Worm (Caenorhabditis elegans) whole organism, young adult: Measurements from ENCODE around the gene unc-24.
A peak's percentile ranks its signal among the peaks of the same experiment; 100 is the strongest.
"Not testable (repeated sequence)": the region's sequence is repeated elsewhere in the genome, so short reads cannot be mapped to it uniquely, and the experiment has no call there.

ENCODE experiments used
- B0019.2 ChIP-seq: fragments of 200-800 bp; sonication (Bioruptor generic); conservative IDR thresholded peaks from 2 replicates; pipeline ENCODE4 v1.3.6; 2022; ENCODE audit warnings: missing genetic modification reagents, missing genetic modification characterization, missing compliant biosample characterization
- B0035.1 ChIP-seq: sonication (generic microtip); optimal IDR thresholded peaks from 2 replicates; lab custom pipeline; 2016; ENCODE audit warnings: missing genetic modification characterization, mild to moderate bottlenecking, missing compliant biosample characterization, missing genotype, missing genetic modification reagents
- C17E4.6 ChIP-seq: fragments of 200-800 bp; sonication (Bioruptor generic); IDR thresholded peaks from 2 replicates; pipeline ENCODE4 v1.3.6; 2022; ENCODE audit warnings: missing genetic modification reagents, missing genetic modification characterization, missing compliant biosample characterization
- D2030.7 ChIP-seq: fragments of 200-800 bp; sonication (Bioruptor generic); IDR thresholded peaks from 2 replicates; pipeline ENCODE4 v1.3.6; 2022; ENCODE audit warnings: missing genetic modification reagents, missing genetic modification characterization, missing compliant biosample characterization
- F33H1.4 ChIP-seq: fragments of 200-800 bp; sonication (Bioruptor generic); IDR thresholded peaks from 2 replicates; pipeline ENCODE4 v1.3.6; 2022; ENCODE audit warnings: missing genetic modification reagents, missing genetic modification characterization, missing compliant biosample characterization
- F49E8.2 ChIP-seq: sonication (generic microtip); optimal IDR thresholded peaks from 3 replicates; lab custom pipeline; 2017; ENCODE audit warnings: missing genetic modification characterization, mild to moderate bottlenecking, missing compliant biosample characterization, antibody characterized with exemption, moderate library complexity; ENCODE audit not compliant: insufficient read depth
- Y56A3A.18 ChIP-seq: fragments of 200-800 bp; sonication (Bioruptor generic); IDR thresholded peaks from 2 replicates; pipeline ENCODE4 v1.3.6; 2022; ENCODE audit warnings: missing genetic modification reagents, missing genetic modification characterization, missing compliant biosample characterization
- Y67H2A.10 ChIP-seq: fragments of 200-800 bp; sonication (Bioruptor generic); conservative IDR thresholded peaks from 2 replicates; pipeline ENCODE4 v1.3.6; 2022; ENCODE audit warnings: missing genetic modification reagents, missing genetic modification characterization, missing compliant biosample characterization
- Y79H2A.3 ChIP-seq: fragments of 200-800 bp; sonication (Bioruptor generic); conservative IDR thresholded peaks from 2 replicates; pipeline ENCODE4 v1.3.6; 2022; ENCODE audit warnings: missing genetic modification reagents, missing genetic modification characterization, missing compliant biosample characterization
- Y95B8A.8 ChIP-seq: fragments of 200-800 bp; sonication (Bioruptor generic); IDR thresholded peaks from 2 replicates; pipeline ENCODE4 v1.3.6; 2022; ENCODE audit warnings: missing genetic modification reagents, missing genetic modification characterization, missing compliant biosample characterization
- ZK185.1 ChIP-seq: sonication (generic microtip); optimal IDR thresholded peaks from 2 replicates; lab custom pipeline; 2016; ENCODE audit warnings: mild to moderate bottlenecking, missing genetic modification characterization, missing compliant biosample characterization; ENCODE audit not compliant: poor library complexity, severe bottlenecking
- athp-1 ChIP-seq: sonication (generic microtip); optimal IDR thresholded peaks from 2 replicates; lab custom pipeline; 2017; ENCODE audit warnings: mild to moderate bottlenecking, missing genetic modification characterization, missing compliant biosample characterization
- attf-5 ChIP-seq: fragments of 200-800 bp; sonication (Bioruptor generic); optimal IDR thresholded peaks from 2 replicates; lab custom pipeline; 2018; ENCODE audit warnings: mild to moderate bottlenecking, missing genetic modification characterization, missing compliant biosample characterization
- attf-6 ChIP-seq: fragments of 200-800 bp; sonication (Bioruptor generic); IDR thresholded peaks from 2 replicates; pipeline ENCODE4 v1.3.6; 2022; ENCODE audit warnings: missing genetic modification reagents, missing genetic modification characterization, missing compliant biosample characterization
- bed-2 ChIP-seq: fragments of 200-800 bp; sonication (Bioruptor generic); IDR thresholded peaks from 2 replicates; pipeline ENCODE4 v1.3.6; 2022; ENCODE audit warnings: missing genetic modification reagents, missing genetic modification characterization, missing compliant biosample characterization
- ccch-3 ChIP-seq: fragments of 200-800 bp; sonication (Bioruptor generic); optimal IDR thresholded peaks from 2 replicates; lab custom pipeline; 2018; ENCODE audit warnings: mild to moderate bottlenecking, missing genetic modification characterization, missing compliant biosample characterization
- cebp-1 ChIP-seq, 2 experiments: fragments of 200-800 bp in 1 of 2; sonication (Bioruptor generic) in 1 of 2; sonication (generic microtip) in 1 of 2; IDR thresholded peaks in 1 of 2; optimal IDR thresholded peaks in 1 of 2; 2 replicates each; pipeline versions ENCODE4 v1.3.6 to Lab custom; 2017 to 2022; ENCODE audit warnings: missing compliant biosample characterization in 2 of 2, missing genetic modification characterization in 2 of 2, mild to moderate bottlenecking in 1 of 2, missing genetic modification reagents in 1 of 2, moderate library complexity in 1 of 2
- ceh-100 ChIP-seq: fragments of 200-800 bp; sonication (Bioruptor generic); IDR thresholded peaks from 2 replicates; pipeline ENCODE4 v1.3.6; 2022; ENCODE audit warnings: missing genetic modification reagents, missing genetic modification characterization, missing compliant biosample characterization
- ceh-91 ChIP-seq: fragments of 200-800 bp; sonication (Bioruptor generic); IDR thresholded peaks from 2 replicates; pipeline ENCODE4 v1.3.6; 2022; ENCODE audit warnings: missing genetic modification reagents, missing genetic modification characterization, missing compliant biosample characterization
- chd-7 ChIP-seq: sonication (generic microtip); optimal IDR thresholded peaks from 2 replicates; lab custom pipeline; 2016; ENCODE audit warnings: mild to moderate bottlenecking, missing genetic modification characterization, moderate library complexity, missing compliant biosample characterization
- die-1 ChIP-seq: sonication (generic microtip); optimal IDR thresholded peaks from 2 replicates; lab custom pipeline; 2016; ENCODE audit warnings: missing genotype, mild to moderate bottlenecking, missing genetic modification characterization, missing compliant biosample characterization
- dox-1 ChIP-seq: fragments of 200-800 bp; sonication (Bioruptor generic); IDR thresholded peaks from 2 replicates; pipeline ENCODE4 v1.3.6; 2022; ENCODE audit warnings: missing genetic modification reagents, missing genetic modification characterization, missing compliant biosample characterization
- ekl-4 ChIP-seq: fragments of 200-800 bp; sonication (Bioruptor generic); IDR thresholded peaks from 2 replicates; pipeline ENCODE4 v1.3.6; 2022; ENCODE audit warnings: missing genetic modification reagents, missing genetic modification characterization, missing compliant biosample characterization
- him-1 ChIP-seq: sonication (generic microtip); optimal IDR thresholded peaks from 2 replicates; lab custom pipeline; 2016; ENCODE audit warnings: missing genotype, missing genetic modification reagents, missing genetic modification characterization, missing compliant biosample characterization
- hrde-1 ChIP-seq: sonication (generic microtip); optimal IDR thresholded peaks from 2 replicates; lab custom pipeline; 2016; ENCODE audit warnings: missing genetic modification characterization, mild to moderate bottlenecking, missing compliant biosample characterization, moderate library complexity, missing genotype, missing genetic modification reagents, borderline replicate concordance
- let-607 ChIP-seq, 2 experiments: fragments of 200-800 bp in 1 of 2; sonication (Bioruptor generic) in 1 of 2; sonication (generic microtip) in 1 of 2; optimal IDR thresholded peaks; 2 replicates each; lab custom pipeline; 2016 to 2018; ENCODE audit warnings: mild to moderate bottlenecking in 2 of 2, missing compliant biosample characterization in 2 of 2, missing genetic modification characterization in 2 of 2, moderate library complexity in 2 of 2, missing genotype in 1 of 2
- lin-26 ChIP-seq: fragments of 200-800 bp; sonication (Bioruptor generic); IDR thresholded peaks from 2 replicates; pipeline ENCODE4 v1.3.6; 2022; ENCODE audit warnings: missing genetic modification reagents, missing genetic modification characterization, missing compliant biosample characterization
- lin-35 ChIP-seq, 3 experiments: fragments of 150-350 bp in 2 of 3; sonication (generic microtip) in 1 of 3; optimal IDR thresholded peaks; 2 replicates each; lab custom pipeline; 2014 to 2018; ENCODE audit warnings: missing biosample characterization in 3 of 3, missing genetic modification characterization in 3 of 3, missing genetic modification reagents in 3 of 3
- lin-54 ChIP-seq: fragments of 200-800 bp; sonication (Bioruptor generic); optimal IDR thresholded peaks from 2 replicates; lab custom pipeline; 2018; ENCODE audit warnings: mild to moderate bottlenecking, missing genetic modification characterization, missing compliant biosample characterization
- lir-1 ChIP-seq: fragments of 200-800 bp; sonication (Bioruptor generic); conservative IDR thresholded peaks from 2 replicates; pipeline ENCODE4 v1.3.6; 2022; ENCODE audit warnings: missing genetic modification reagents, missing genetic modification characterization, missing compliant biosample characterization
- lsl-1 ChIP-seq: fragments of 200-800 bp; sonication (Bioruptor generic); optimal IDR thresholded peaks from 2 replicates; lab custom pipeline; 2018; ENCODE audit warnings: mild to moderate bottlenecking, missing genetic modification characterization, moderate library complexity, missing compliant biosample characterization
- madf-10 ChIP-seq: sonication (generic microtip); optimal IDR thresholded peaks from 2 replicates; lab custom pipeline; 2016; ENCODE audit warnings: mild to moderate bottlenecking, missing genetic modification characterization, missing compliant biosample characterization
- nfyb-1 ChIP-seq: fragments of 200-800 bp; sonication (Bioruptor generic); IDR thresholded peaks from 2 replicates; pipeline ENCODE4 v1.3.6; 2022; ENCODE audit warnings: missing genetic modification reagents, missing genetic modification characterization, missing compliant biosample characterization
- nhr-80 ChIP-seq: sonication (generic microtip); optimal IDR thresholded peaks from 2 replicates; lab custom pipeline; 2016; ENCODE audit warnings: missing genetic modification characterization, missing compliant biosample characterization
- rcor-1 ChIP-seq: fragments of 200-800 bp; sonication (Bioruptor generic); IDR thresholded peaks from 2 replicates; pipeline ENCODE4 v1.3.6; 2022; ENCODE audit warnings: missing genetic modification reagents, missing genetic modification characterization, missing compliant biosample characterization
- snpc-3.4 ChIP-seq: sonication (generic microtip); optimal IDR thresholded peaks from 2 replicates; lab custom pipeline; 2017; ENCODE audit warnings: missing genetic modification characterization, mild to moderate bottlenecking, missing compliant biosample characterization, antibody characterized with exemption, moderate library complexity, missing genotype, missing genetic modification reagents
- snpc-4 ChIP-seq, 5 experiments: fragments of 150-350 bp in 1 of 5; sonication (generic microtip) in 4 of 5; optimal IDR thresholded peaks; 2 replicates each; lab custom pipeline; 2014 to 2018; ENCODE audit warnings: missing genetic modification characterization in 5 of 5, missing biosample characterization in 3 of 5, antibody characterized with exemption in 2 of 5, mild to moderate bottlenecking in 2 of 5, missing compliant biosample characterization in 2 of 5, missing genotype in 2 of 5, moderate library complexity in 2 of 5, missing genetic modification reagents in 1 of 5
- tbp1 ChIP-seq: fragments of 200-800 bp; sonication (Bioruptor generic); optimal IDR thresholded peaks from 2 replicates; lab custom pipeline; 2018; ENCODE audit warnings: mild to moderate bottlenecking, missing genetic modification characterization, missing compliant biosample characterization
- unc-130 ChIP-seq: sonication (generic microtip); optimal IDR thresholded peaks from 2 replicates; lab custom pipeline; 2016; ENCODE audit warnings: missing genetic modification reagents, missing genetic modification characterization, missing compliant biosample characterization
- zfh-2 ChIP-seq: fragments of 200-800 bp; sonication (Bioruptor generic); conservative IDR thresholded peaks from 2 replicates; pipeline ENCODE4 v1.3.6; 2022; ENCODE audit warnings: missing genetic modification reagents, missing genetic modification characterization, missing compliant biosample characterization
- ztf-18 ChIP-seq: sonication (generic microtip); optimal IDR thresholded peaks from 2 replicates; lab custom pipeline; 2016; ENCODE audit warnings: missing genotype, mild to moderate bottlenecking, missing genetic modification characterization, missing compliant biosample characterization
- ztf-25 ChIP-seq: fragments of 200-800 bp; sonication (Bioruptor generic); IDR thresholded peaks from 2 replicates; pipeline ENCODE4 v1.3.6; 2022; ENCODE audit warnings: missing genetic modification reagents, missing genetic modification characterization, missing compliant biosample characterization
- ztf-26 ChIP-seq: sonication (generic microtip); optimal IDR thresholded peaks from 2 replicates; lab custom pipeline; 2017; ENCODE audit warnings: missing genetic modification characterization, missing compliant biosample characterization
- ztf-6 ChIP-seq: fragments of 200-800 bp; sonication (Bioruptor generic); IDR thresholded peaks from 2 replicates; pipeline ENCODE4 v1.3.6; 2022; ENCODE audit warnings: missing genetic modification reagents, missing genetic modification characterization, missing compliant biosample characterization

Gene unc-24

ce11 chrIV:8015726-8016312 is 36.1 kb downstream of the unc-24 start, which contains the start of gene C26B2.7:
TSS of gene C26B2.7 (plus strand) at chrIV:8016274.
- TF ChIP-seq nfyb-1 (GFP tag; lab: Robert Waterston, UW) (peak; percentile 67; the same call in 1 of the 2 replicates), snpc-4 (tag; optimal IDR thresholded peaks at IDR 0.05; lab: Kevin White, UChicago) (peak in 3 of 4 experiments; percentile 11 to 59 (median 16)), Y95B8A.8 (GFP tag; lab: Robert Waterston, UW) (peak; percentile 85), ceh-91 (GFP tag; lab: Robert Waterston, UW) (peak; percentile 49), unc-130 (GFP tag; lab: Kevin White, UChicago) (peak; percentile 61), him-1 (tag; lab: Kevin White, UChicago) (peak; percentile 8), nhr-80 (peak; percentile 26), ZK185.1 (peak; percentile 78), ekl-4 (GFP tag; lab: Robert Waterston, UW) (peak; percentile 57), let-607 (tag; optimal IDR thresholded peaks at IDR 0.05; lab: Kevin White, UChicago) (peak in 1 of 2 experiments; percentile 48), D2030.7 (GFP tag; lab: Robert Waterston, UW) (peak; percentile 94), attf-5 (GFP tag; lab: Kevin White, UChicago) (peak; percentile 78), tbp1 (GFP tag; lab: Kevin White, UChicago) (peak; percentile 31), zfh-2 (peak; percentile 39; the same call in 1 of the 2 replicates), ztf-18 (peak; percentile 75), B0019.2 (GFP tag; lab: Robert Waterston, UW) (peak; percentile 80), cebp-1 (GFP tag; IDR thresholded peaks at IDR 0.05; lab: Robert Waterston, UW) (peak; percentile 67), cebp-1 (tag; optimal IDR thresholded peaks at IDR 0.05; lab: Kevin White, UChicago) (peak; percentile 69), F33H1.4 (GFP tag; lab: Robert Waterston, UW) (peak; percentile 60), F49E8.2 (peak; percentile 53), B0035.1 (tag; lab: Kevin White, UChicago) (peak; percentile 3), lin-26 (GFP tag; lab: Robert Waterston, UW) (peak; percentile 63), Y67H2A.10 (GFP tag; lab: Robert Waterston, UW) (peak; percentile 68), ccch-3 (GFP tag; lab: Kevin White, UChicago) (peak; percentile 59), athp-1 (tag; lab: Kevin White, UChicago) (peak; percentile 58), hrde-1 (tag; lab: Kevin White, UChicago) (peak; percentile 9), rcor-1 (GFP tag; lab: Robert Waterston, UW) (peak; percentile 91), lin-35 (GFP tag; optimal IDR thresholded peaks at IDR 0.05; lab: Kevin White, UChicago) (peak in 1 of 3 experiments; percentile 53), ceh-100 (GFP tag; lab: Robert Waterston, UW) (peak; percentile 99), chd-7 (tag; lab: Kevin White, UChicago) (peak; percentile 37), Y56A3A.18 (GFP tag; lab: Robert Waterston, UW) (peak; percentile 57; the same call in 1 of the 2 replicates), madf-10 (tag; lab: Kevin White, UChicago) (peak; percentile 84), Y79H2A.3 (GFP tag; lab: Robert Waterston, UW) (0 out of 2 replicates have a peak, but pooled peaks have one; percentile 61), dox-1 (GFP tag; lab: Robert Waterston, UW) (peak; percentile 86), C17E4.6 (peak; percentile 82), lir-1 (GFP tag; lab: Robert Waterston, UW) (peak; percentile 77), ztf-6 (GFP tag; lab: Robert Waterston, UW) (peak; percentile 44; the same call in 1 of the 2 replicates), lsl-1 (GFP tag; lab: Kevin White, UChicago) (peak; percentile 59), bed-2 (GFP tag; lab: Robert Waterston, UW) (peak; percentile 89; the same call in 1 of the 2 replicates), ztf-25 (GFP tag; lab: Robert Waterston, UW) (peak; percentile 93), attf-6 (GFP tag; lab: Robert Waterston, UW) (0 out of 2 replicates have a peak, but pooled peaks have one; percentile 14), snpc-3.4 (tag; lab: Kevin White, UChicago) (peak; percentile 29), lin-54 (peak; percentile 69), ztf-26 (tag; lab: Kevin White, UChicago) (peak; percentile 18), die-1 (tag; lab: Kevin White, UChicago) (peak; percentile 54)
- not testable (repeated sequence) for TF ChIP-seq snpc-4 (GFP tag; optimal IDR thresholded peaks at IDR 0.05; lab: Kevin White, UChicago)
